Worm (Caenorhabditis elegans): ENCODE measurements around the gene F48G7.8.

F48G7.8 gene

ce11 chrV:578977-579376 is 48.5 kb downstream of the F48G7.8 start, which contains the start of gene K06H6.4:
TSS of gene K06H6.4 (plus strand) at chrV:579277.
- TF ChIP-seq nhr-43 (tag; optimal IDR thresholded peaks at IDR 0.05; ENCODE audit: poor library complexity, severe bottlenecking) (no peak), ceh-16 (tag; optimal IDR thresholded peaks at IDR 0.05) (no peak), fos-1 (tag; optimal IDR thresholded peaks at IDR 0.05) (no peak), skn-1 (tag; optimal IDR thresholded peaks at IDR 0.05) (no peak), lin-39 (tag; optimal IDR thresholded peaks at IDR 0.05) (no peak), nfya-1 (tag; optimal IDR thresholded peaks at IDR 0.05; ENCODE audit: insufficient read depth) (no peak), egl-5 (tag; optimal IDR thresholded peaks at IDR 0.05) (no peak), nhr-23 (tag; optimal IDR thresholded peaks at IDR 0.05) (no peak), pqm-1 (tag; optimal IDR thresholded peaks at IDR 0.05) (no peak), daf-12 (tag; optimal IDR thresholded peaks at IDR 0.05) (no peak), pha-4 (tag; optimal IDR thresholded peaks at IDR 0.05) (no peak), elt-3 (tag; optimal IDR thresholded peaks at IDR 0.05) (no peak), ztf-11 (tag; optimal IDR thresholded peaks at IDR 0.05) (no peak), ZK546.5 (tag; optimal IDR thresholded peaks at IDR 0.05) (no peak), tbx-2 (tag; optimal IDR thresholded peaks at IDR 0.05) (no peak), nhr-25 (tag; optimal IDR thresholded peaks at IDR 0.05) (no peak), R02D3.7 (tag; optimal IDR thresholded peaks at IDR 0.05) (no peak), egl-27 (tag; optimal IDR thresholded peaks at IDR 0.05) (no peak), nhr-11 (tag; optimal IDR thresholded peaks at IDR 0.05) (no peak), lsy-12 (tag; optimal IDR thresholded peaks at IDR 0.05) (no peak)

All from whole organism, L3 larva.